Worm (Caenorhabditis elegans) whole organism, young adult: ENCODE results near the gene ZK1010.10.

ENCODE experiments used
- B0035.1 ChIP-seq: sonication (generic microtip); optimal IDR thresholded peaks from 2 replicates; lab custom pipeline; 2016; ENCODE audit warnings: missing genetic modification characterization, mild to moderate bottlenecking, missing compliant biosample characterization, missing genotype, missing genetic modification reagents
- B0336.3 ChIP-seq: fragments of 200-800 bp; sonication (Bioruptor generic); IDR thresholded peaks from 2 replicates; pipeline ENCODE4 v1.3.6; 2022; ENCODE audit warnings: missing genetic modification characterization, missing compliant biosample characterization
- D2030.7 ChIP-seq: fragments of 200-800 bp; sonication (Bioruptor generic); IDR thresholded peaks from 2 replicates; pipeline ENCODE4 v1.3.6; 2022; ENCODE audit warnings: missing genetic modification reagents, missing genetic modification characterization, missing compliant biosample characterization
- F23B12.7 ChIP-seq: sonication (generic microtip); optimal IDR thresholded peaks from 2 replicates; lab custom pipeline; 2017; ENCODE audit warnings: missing genetic modification characterization, mild to moderate bottlenecking, missing compliant biosample characterization, antibody characterized with exemption, moderate library complexity; ENCODE audit not compliant: insufficient read depth
- F52B5.7 ChIP-seq: sonication (generic microtip); optimal IDR thresholded peaks from 2 replicates; lab custom pipeline; 2016; ENCODE audit warnings: mild to moderate bottlenecking, missing genetic modification characterization, missing compliant biosample characterization
- K12H6.12 ChIP-seq: fragments of 200-800 bp; sonication (Bioruptor generic); optimal IDR thresholded peaks from 2 replicates; lab custom pipeline; 2018; ENCODE audit warnings: mild to moderate bottlenecking, missing genetic modification characterization, missing compliant biosample characterization
- T26A5.8 ChIP-seq: sonication (generic microtip); optimal IDR thresholded peaks from 2 replicates; lab custom pipeline; 2016; ENCODE audit warnings: missing genetic modification characterization, missing compliant biosample characterization
- Y79H2A.3 ChIP-seq: fragments of 200-800 bp; sonication (Bioruptor generic); conservative IDR thresholded peaks from 2 replicates; pipeline ENCODE4 v1.3.6; 2022; ENCODE audit warnings: missing genetic modification reagents, missing genetic modification characterization, missing compliant biosample characterization
- Y95B8A.8 ChIP-seq: fragments of 200-800 bp; sonication (Bioruptor generic); IDR thresholded peaks from 2 replicates; pipeline ENCODE4 v1.3.6; 2022; ENCODE audit warnings: missing genetic modification reagents, missing genetic modification characterization, missing compliant biosample characterization
- ama-1 ChIP-seq, 3 experiments: fragments of 150-350 bp in 1 of 3; sonication (generic microtip) in 2 of 3; optimal IDR thresholded peaks; 2 replicates each; lab custom pipeline; 2014 to 2018; ENCODE audit warnings: missing biosample characterization in 2 of 3, missing genetic modification characterization in 2 of 3, missing genetic modification reagents in 2 of 3
- atf-7 ChIP-seq: sonication (generic microtip); optimal IDR thresholded peaks from 2 replicates; lab custom pipeline; 2017; ENCODE audit warnings: mild to moderate bottlenecking, missing genetic modification characterization, missing compliant biosample characterization
- attf-3 ChIP-seq: fragments of 200-800 bp; sonication (Bioruptor generic); conservative IDR thresholded peaks from 2 replicates; pipeline ENCODE4 v1.3.6; 2022; ENCODE audit warnings: missing genetic modification reagents, missing genetic modification characterization, missing compliant biosample characterization
- attf-6 ChIP-seq: fragments of 200-800 bp; sonication (Bioruptor generic); IDR thresholded peaks from 2 replicates; pipeline ENCODE4 v1.3.6; 2022; ENCODE audit warnings: missing genetic modification reagents, missing genetic modification characterization, missing compliant biosample characterization
- bed-1 ChIP-seq: fragments of 200-800 bp; sonication (Bioruptor generic); IDR thresholded peaks from 2 replicates; pipeline ENCODE4 v1.3.6; 2022; ENCODE audit warnings: missing genetic modification reagents, missing genetic modification characterization, missing compliant biosample characterization
- ccch-3 ChIP-seq: fragments of 200-800 bp; sonication (Bioruptor generic); optimal IDR thresholded peaks from 2 replicates; lab custom pipeline; 2018; ENCODE audit warnings: mild to moderate bottlenecking, missing genetic modification characterization, missing compliant biosample characterization
- cebp-1 ChIP-seq, 2 experiments: fragments of 200-800 bp in 1 of 2; sonication (Bioruptor generic) in 1 of 2; sonication (generic microtip) in 1 of 2; IDR thresholded peaks in 1 of 2; optimal IDR thresholded peaks in 1 of 2; 2 replicates each; pipeline versions ENCODE4 v1.3.6 to Lab custom; 2017 to 2022; ENCODE audit warnings: missing compliant biosample characterization in 2 of 2, missing genetic modification characterization in 2 of 2, mild to moderate bottlenecking in 1 of 2, missing genetic modification reagents in 1 of 2, moderate library complexity in 1 of 2
- ceh-100 ChIP-seq: fragments of 200-800 bp; sonication (Bioruptor generic); IDR thresholded peaks from 2 replicates; pipeline ENCODE4 v1.3.6; 2022; ENCODE audit warnings: missing genetic modification reagents, missing genetic modification characterization, missing compliant biosample characterization
- ceh-40 ChIP-seq: fragments of 200-800 bp; sonication (Bioruptor generic); IDR thresholded peaks from 2 replicates; pipeline ENCODE4 v1.3.6; 2022; ENCODE audit warnings: missing genetic modification characterization, missing compliant biosample characterization
- ceh-79 ChIP-seq: sonication (generic microtip); optimal IDR thresholded peaks from 2 replicates; lab custom pipeline; 2017; ENCODE audit warnings: mild to moderate bottlenecking, missing genetic modification characterization, missing compliant biosample characterization
- ceh-91 ChIP-seq: fragments of 200-800 bp; sonication (Bioruptor generic); IDR thresholded peaks from 2 replicates; pipeline ENCODE4 v1.3.6; 2022; ENCODE audit warnings: missing genetic modification reagents, missing genetic modification characterization, missing compliant biosample characterization
- die-1 ChIP-seq: sonication (generic microtip); optimal IDR thresholded peaks from 2 replicates; lab custom pipeline; 2016; ENCODE audit warnings: missing genotype, mild to moderate bottlenecking, missing genetic modification characterization, missing compliant biosample characterization
- dpff-1 ChIP-seq: sonication (generic microtip); optimal IDR thresholded peaks from 2 replicates; lab custom pipeline; 2017; ENCODE audit warnings: mild to moderate bottlenecking, missing genetic modification characterization, missing compliant biosample characterization
- egl-18 ChIP-seq: fragments of 200-800 bp; sonication (Bioruptor generic); IDR thresholded peaks from 2 replicates; pipeline ENCODE4 v1.3.6; 2022; ENCODE audit warnings: missing genetic modification reagents, missing genetic modification characterization, missing compliant biosample characterization
- egl-44 ChIP-seq: fragments of 200-800 bp; sonication (Bioruptor generic); IDR thresholded peaks from 2 replicates; pipeline ENCODE4 v1.3.6; 2022; ENCODE audit warnings: missing genetic modification reagents, missing genetic modification characterization, missing compliant biosample characterization
- fkh-3 ChIP-seq: sonication (generic microtip); optimal IDR thresholded peaks from 2 replicates; lab custom pipeline; 2016; ENCODE audit warnings: mild to moderate bottlenecking, missing genetic modification characterization, missing compliant biosample characterization
- gei-17 ChIP-seq: fragments of 200-800 bp; sonication (Bioruptor generic); optimal IDR thresholded peaks from 2 replicates; lab custom pipeline; 2018; ENCODE audit warnings: mild to moderate bottlenecking, missing genetic modification characterization, missing compliant biosample characterization
- him-1 ChIP-seq: sonication (generic microtip); optimal IDR thresholded peaks from 2 replicates; lab custom pipeline; 2016; ENCODE audit warnings: missing genotype, missing genetic modification reagents, missing genetic modification characterization, missing compliant biosample characterization
- hlh-26 ChIP-seq: fragments of 200-800 bp; sonication (Bioruptor generic); conservative IDR thresholded peaks from 2 replicates; pipeline ENCODE4 v1.3.6; 2022; ENCODE audit warnings: missing genetic modification reagents, missing genetic modification characterization, missing compliant biosample characterization
- let-607 ChIP-seq, 2 experiments: fragments of 200-800 bp in 1 of 2; sonication (Bioruptor generic) in 1 of 2; sonication (generic microtip) in 1 of 2; optimal IDR thresholded peaks; 2 replicates each; lab custom pipeline; 2016 to 2018; ENCODE audit warnings: mild to moderate bottlenecking in 2 of 2, missing compliant biosample characterization in 2 of 2, missing genetic modification characterization in 2 of 2, moderate library complexity in 2 of 2, missing genotype in 1 of 2
- lin-26 ChIP-seq: fragments of 200-800 bp; sonication (Bioruptor generic); IDR thresholded peaks from 2 replicates; pipeline ENCODE4 v1.3.6; 2022; ENCODE audit warnings: missing genetic modification reagents, missing genetic modification characterization, missing compliant biosample characterization
- lin-35 ChIP-seq, 3 experiments: fragments of 150-350 bp in 2 of 3; sonication (generic microtip) in 1 of 3; optimal IDR thresholded peaks; 2 replicates each; lab custom pipeline; 2014 to 2018; ENCODE audit warnings: missing biosample characterization in 3 of 3, missing genetic modification characterization in 3 of 3, missing genetic modification reagents in 3 of 3
- madf-3 ChIP-seq: fragments of 200-800 bp; sonication (Bioruptor generic); IDR thresholded peaks from 2 replicates; pipeline ENCODE4 v1.3.6; 2022; ENCODE audit warnings: missing genetic modification reagents, missing genetic modification characterization, missing compliant biosample characterization
- mcd-1 ChIP-seq: fragments of 200-800 bp; sonication (Bioruptor generic); IDR thresholded peaks from 2 replicates; pipeline ENCODE4 v1.3.6; 2022; ENCODE audit warnings: missing genetic modification reagents, missing genetic modification characterization, missing compliant biosample characterization
- mxl-1 ChIP-seq: sonication (generic microtip); optimal IDR thresholded peaks from 2 replicates; lab custom pipeline; 2016; ENCODE audit warnings: missing genetic modification characterization, missing compliant biosample characterization
- nfyb-1 ChIP-seq: fragments of 200-800 bp; sonication (Bioruptor generic); IDR thresholded peaks from 2 replicates; pipeline ENCODE4 v1.3.6; 2022; ENCODE audit warnings: missing genetic modification reagents, missing genetic modification characterization, missing compliant biosample characterization
- nhr-80 ChIP-seq: sonication (generic microtip); optimal IDR thresholded peaks from 2 replicates; lab custom pipeline; 2016; ENCODE audit warnings: missing genetic modification characterization, missing compliant biosample characterization
- rec-8 ChIP-seq, 2 experiments: sonication (generic microtip); optimal IDR thresholded peaks; 2 replicates each; lab custom pipeline; 2016; ENCODE audit warnings: mild to moderate bottlenecking in 2 of 2, missing genetic modification characterization in 2 of 2, missing genetic modification reagents in 2 of 2, missing genotype in 2 of 2, missing biosample characterization in 1 of 2, missing compliant biosample characterization in 1 of 2, moderate library complexity in 1 of 2
- sea-2 ChIP-seq: fragments of 200-800 bp; sonication (Bioruptor generic); IDR thresholded peaks from 2 replicates; pipeline ENCODE4 v1.3.6; 2022; ENCODE audit warnings: missing genetic modification characterization, missing compliant biosample characterization
- snpc-1.1 ChIP-seq: sonication (generic microtip); optimal IDR thresholded peaks from 2 replicates; lab custom pipeline; 2017; ENCODE audit warnings: missing genetic modification characterization, mild to moderate bottlenecking, missing compliant biosample characterization, antibody characterized with exemption, moderate library complexity, missing genotype, missing genetic modification reagents; ENCODE audit not compliant: insufficient read depth
- tbp1 ChIP-seq: fragments of 200-800 bp; sonication (Bioruptor generic); optimal IDR thresholded peaks from 2 replicates; lab custom pipeline; 2018; ENCODE audit warnings: mild to moderate bottlenecking, missing genetic modification characterization, missing compliant biosample characterization
- tbx-9 ChIP-seq: sonication (generic microtip); optimal IDR thresholded peaks from 2 replicates; lab custom pipeline; 2016; ENCODE audit warnings: borderline replicate concordance, missing genetic modification characterization, inconsistent platforms, missing compliant biosample characterization
- tlf-1 ChIP-seq: fragments of 200-800 bp; sonication (Bioruptor generic); optimal IDR thresholded peaks from 2 replicates; lab custom pipeline; 2018; ENCODE audit warnings: mild to moderate bottlenecking, missing genetic modification characterization, missing compliant biosample characterization
- unc-62 ChIP-seq: fragments of 150-350 bp; optimal IDR thresholded peaks from 2 replicates; lab custom pipeline; 2014; ENCODE audit warnings: missing biosample characterization, missing genetic modification reagents, missing genetic modification characterization
- ztf-22 ChIP-seq: fragments of 200-800 bp; sonication (Bioruptor generic); optimal IDR thresholded peaks from 2 replicates; lab custom pipeline; 2018; ENCODE audit warnings: mild to moderate bottlenecking, missing genetic modification characterization, moderate library complexity, missing compliant biosample characterization
- ztf-26 ChIP-seq: sonication (generic microtip); optimal IDR thresholded peaks from 2 replicates; lab custom pipeline; 2017; ENCODE audit warnings: missing genetic modification characterization, missing compliant biosample characterization
- ztf-6 ChIP-seq: fragments of 200-800 bp; sonication (Bioruptor generic); IDR thresholded peaks from 2 replicates; pipeline ENCODE4 v1.3.6; 2022; ENCODE audit warnings: missing genetic modification reagents, missing genetic modification characterization, missing compliant biosample characterization

ZK1010.10 gene

DNA sequence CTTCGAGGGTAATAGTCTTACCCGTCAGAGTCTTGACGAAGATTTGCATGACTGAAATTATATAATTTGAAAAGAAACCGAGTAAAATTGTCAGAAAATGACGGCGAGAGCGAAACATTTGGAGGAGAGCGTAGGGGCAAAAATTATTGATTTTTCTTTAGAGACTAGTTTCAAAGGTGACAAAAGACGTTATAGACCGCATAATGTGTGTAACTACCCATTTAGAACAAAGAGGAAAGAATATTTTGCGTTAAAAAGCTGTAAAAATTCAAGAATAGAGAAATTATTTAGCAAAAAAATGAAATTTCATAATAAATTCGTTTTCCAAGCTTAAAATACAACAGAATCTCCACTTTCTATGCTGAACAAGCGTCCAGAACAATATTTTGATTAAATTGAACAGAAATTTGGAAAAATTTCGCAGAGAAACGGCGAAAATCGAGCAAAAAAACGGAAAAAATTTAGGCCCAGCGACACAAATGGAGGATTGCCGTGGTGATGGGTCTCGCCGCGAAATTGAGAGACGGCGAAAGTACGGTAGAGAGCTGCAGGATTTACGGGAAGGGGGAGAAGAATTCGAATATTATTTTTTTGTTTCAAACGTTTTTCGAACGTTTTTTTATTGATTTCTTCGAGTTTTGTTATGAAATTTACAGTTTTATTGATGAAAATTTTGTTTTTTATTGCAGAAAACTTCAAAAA lies 23.6 kb upstream of the ZK1010.10 start, which contains the start of the genes ubq-2 and frg-1 (continued):
- TF ChIP-seq ztf-26 (tag; lab: Kevin White, UChicago), result no peak
- TF ChIP-seq mcd-1, result peak; percentile 90
- no peak for TF ChIP-seq attf-3 (GFP tag; lab: Robert Waterston, UW)
- TF ChIP-seq fkh-3 (tag; lab: Kevin White, UChicago), result no peak
- TF ChIP-seq nfyb-1 (GFP tag; lab: Robert Waterston, UW), result peak; percentile 86
- no peak for TF ChIP-seq ztf-6 (GFP tag; lab: Robert Waterston, UW)
- peak; percentile 66 for TF ChIP-seq tbp1
- TF ChIP-seq lin-35 (GFP tag; optimal IDR thresholded peaks at IDR 0.05; lab: Kevin White, UChicago), result peak in 2 of 3 experiments; percentile 22 to 70
- no peak for TF ChIP-seq unc-62 (GFP tag; lab: Kevin White, UChicago)
- no peak for TF ChIP-seq die-1 (tag; lab: Kevin White, UChicago)
- TF ChIP-seq madf-3 (GFP tag; lab: Robert Waterston, UW), result peak; percentile 82
- TF ChIP-seq sea-2, result no peak
- TF ChIP-seq ceh-91 (GFP tag; lab: Robert Waterston, UW), result peak; percentile 60
- peak; percentile 60 for TF ChIP-seq F23B12.7
- TF ChIP-seq dpff-1, result no peak
- TF ChIP-seq snpc-1.1 (tag; lab: Kevin White, UChicago), result peak; percentile 16
- peak; percentile 57 for TF ChIP-seq gei-17 (GFP tag; lab: Kevin White, UChicago)
- no peak for TF ChIP-seq lin-26
- peak in 1 of 2 experiments; percentile 15 for TF ChIP-seq rec-8 (tag; optimal IDR thresholded peaks at IDR 0.05; lab: Kevin White, UChicago)
- TF ChIP-seq bed-1 (GFP tag; lab: Robert Waterston, UW), result no peak
- no peak for TF ChIP-seq ceh-40 (GFP tag; lab: Robert Waterston, UW)
- TF ChIP-seq ama-1 (optimal IDR thresholded peaks at IDR 0.05; lab: Kevin White, UChicago), result no peak
- no peak for TF ChIP-seq ama-1 (GFP tag; optimal IDR thresholded peaks at IDR 0.05; lab: Kevin White, UChicago)
- peak; percentile 22 for TF ChIP-seq B0035.1 (tag; lab: Kevin White, UChicago)
- TF ChIP-seq F52B5.7 (tag; lab: Kevin White, UChicago), result no peak
- no peak for TF ChIP-seq tbx-9
- TF ChIP-seq mxl-1 (tag; lab: Kevin White, UChicago), result no peak
- TF ChIP-seq Y95B8A.8 (GFP tag; lab: Robert Waterston, UW), result 0 out of 2 replicates have a peak, but pooled peaks have one; percentile 65
- TF ChIP-seq let-607 (tag; optimal IDR thresholded peaks at IDR 0.05; lab: Kevin White, UChicago), result peak in 1 of 2 experiments; percentile 67
- TF ChIP-seq tlf-1, result peak; percentile 73
- TF ChIP-seq egl-44 (GFP tag; lab: Robert Waterston, UW), result no peak
- TF ChIP-seq B0336.3 (GFP tag; lab: Robert Waterston, UW), result peak; percentile 55; the same call in 1 of the 2 replicates
- TF ChIP-seq K12H6.12 (tag; lab: Kevin White, UChicago), result peak; percentile 68
- peak; percentile 79 for TF ChIP-seq D2030.7
- no peak for TF ChIP-seq ccch-3 (GFP tag; lab: Kevin White, UChicago)
- TF ChIP-seq T26A5.8 (tag; lab: Kevin White, UChicago), result no peak
- TF ChIP-seq ztf-22, result no peak
- TF ChIP-seq Y79H2A.3, result no peak
- TF ChIP-seq attf-6 (GFP tag; lab: Robert Waterston, UW), result 0 out of 2 replicates have a peak, but pooled peaks have one; percentile 11
- TF ChIP-seq nhr-80 (tag; lab: Kevin White, UChicago), result no peak
- no peak for TF ChIP-seq ceh-79 (tag; lab: Kevin White, UChicago)
- TF ChIP-seq hlh-26 (GFP tag; lab: Robert Waterston, UW), result no peak
- no peak for TF ChIP-seq egl-18 (GFP tag; lab: Robert Waterston, UW)
- no peak for TF ChIP-seq cebp-1 (GFP tag; IDR thresholded peaks at IDR 0.05; lab: Robert Waterston, UW)
- peak; percentile 78 for TF ChIP-seq cebp-1 (tag; optimal IDR thresholded peaks at IDR 0.05; lab: Kevin White, UChicago)
- peak; percentile 51 for TF ChIP-seq him-1
- TF ChIP-seq ceh-100, result peak; percentile 69
- TF ChIP-seq atf-7 (tag; lab: Kevin White, UChicago), result no peak
